Worm (Caenorhabditis elegans) whole organism, L4/young adult: ENCODE measurements around the gene irld-44.

ENCODE experiments used
- W03F9.2 ChIP-seq: fragments of 150-350 bp; optimal IDR thresholded peaks from 2 replicates; lab custom pipeline; 2014; ENCODE audit warnings: missing biosample characterization, missing genetic modification characterization
- dao-5 ChIP-seq: sonication (generic microtip); optimal IDR thresholded peaks from 2 replicates; lab custom pipeline; 2016; ENCODE audit warnings: missing genotype, missing genetic modification characterization, moderate library complexity, missing compliant biosample characterization
- him-1 ChIP-seq: sonication (generic microtip); optimal IDR thresholded peaks from 2 replicates; lab custom pipeline; 2016; ENCODE audit warnings: missing genotype, missing genetic modification reagents, missing genetic modification characterization, missing compliant biosample characterization

DNA sequence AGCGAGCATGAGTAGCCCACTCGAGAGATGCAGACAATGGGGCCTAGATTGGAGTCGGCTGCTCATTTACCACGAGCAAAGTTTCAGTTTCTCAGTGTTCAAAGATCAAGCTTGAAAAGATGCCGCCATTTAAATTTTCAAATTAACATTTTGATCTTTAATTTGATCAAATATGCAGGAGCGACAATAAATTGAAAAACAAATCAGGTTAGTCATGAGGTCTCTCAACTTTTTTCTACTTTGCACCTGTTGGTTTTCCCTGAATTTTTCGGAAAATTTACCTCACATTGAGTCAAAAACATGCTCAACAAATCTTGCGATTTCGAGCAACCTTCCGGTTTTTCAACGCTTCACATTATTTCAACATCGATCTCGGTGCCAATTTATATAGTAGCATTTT is 34.2 kb downstream of the irld-44 start, which contains the start of gene srh-5:
- TF ChIP-seq him-1 (tag; lab: Kevin White, UChicago) (no peak), dao-5 (tag; lab: Kevin White, UChicago) (no peak), W03F9.2 (tag; lab: Kevin White, UChicago) (no peak)
